Fruit fly (Drosophila melanogaster): ENCODE data around the gene Wnt10.
A peak's percentile ranks its signal among the peaks of the same experiment; 100 is the strongest.

Gene Wnt10

DNA sequence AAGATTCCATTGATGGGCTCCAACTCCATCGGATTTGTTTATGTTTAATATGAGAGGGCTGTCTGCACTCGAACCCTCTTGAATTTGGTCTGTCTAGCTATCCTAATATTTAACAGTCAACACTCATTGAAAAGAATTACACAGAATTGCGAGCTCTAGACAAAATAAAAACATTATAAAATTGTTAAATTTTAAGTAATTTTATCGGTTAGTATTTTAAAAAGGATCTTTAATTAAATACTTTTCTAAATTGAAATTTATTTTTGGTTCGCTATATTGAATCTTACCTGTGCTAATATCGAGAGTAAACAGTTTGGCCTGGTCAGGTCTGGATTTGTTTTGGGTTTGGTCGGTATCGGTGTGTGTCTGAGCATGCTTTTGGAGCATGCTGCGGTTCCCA is 38.4 kb downstream of the Wnt10 start:
- TF ChIP-seq CG8478 (optimal IDR thresholded peaks at IDR 0.05): no peak
- TF ChIP-seq pan (optimal IDR thresholded peaks at IDR 0.05): no peak
- TF ChIP-seq EcR (GFP tag; optimal IDR thresholded peaks at IDR 0.05): no peak
- no peak for TF ChIP-seq usp (GFP tag; optimal IDR thresholded peaks at IDR 0.05)
- no peak for TF ChIP-seq Dll (optimal IDR thresholded peaks at IDR 0.05)
- no peak for TF ChIP-seq psq (optimal IDR thresholded peaks at IDR 0.05)

DNA sequence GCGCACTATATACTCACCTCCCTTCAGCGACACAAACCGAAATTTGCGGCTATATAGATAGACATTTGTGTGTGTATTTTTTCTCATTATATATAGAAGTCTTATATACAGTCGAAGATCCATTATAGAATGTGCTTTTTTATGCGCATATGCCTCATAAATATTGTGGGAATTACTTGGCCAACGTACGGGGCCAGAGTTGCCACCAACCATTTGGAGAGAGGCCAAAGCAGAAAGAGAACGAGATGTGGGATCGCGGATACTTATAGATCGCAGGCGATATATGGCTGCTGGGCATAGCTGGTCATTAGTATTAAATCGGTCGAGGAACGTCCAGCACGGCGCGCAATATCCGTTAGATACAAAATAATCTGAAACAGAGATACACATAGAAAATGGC is 41.7 kb downstream of the Wnt10 start, which contains the start of gene CG5177:
Gene CG5177 (plus strand): TSS at position 305 of the 400 bp plus-strand sequence.
- no peak for TF ChIP-seq EcR (GFP tag; optimal IDR thresholded peaks at IDR 0.05)
- no peak for TF ChIP-seq psq (optimal IDR thresholded peaks at IDR 0.05)
- TF ChIP-seq Dll (optimal IDR thresholded peaks at IDR 0.05): no peak
- no peak for TF ChIP-seq CG8478 (optimal IDR thresholded peaks at IDR 0.05)
- no peak for TF ChIP-seq usp (GFP tag; optimal IDR thresholded peaks at IDR 0.05)
- no peak for TF ChIP-seq pan (optimal IDR thresholded peaks at IDR 0.05)

DNA sequence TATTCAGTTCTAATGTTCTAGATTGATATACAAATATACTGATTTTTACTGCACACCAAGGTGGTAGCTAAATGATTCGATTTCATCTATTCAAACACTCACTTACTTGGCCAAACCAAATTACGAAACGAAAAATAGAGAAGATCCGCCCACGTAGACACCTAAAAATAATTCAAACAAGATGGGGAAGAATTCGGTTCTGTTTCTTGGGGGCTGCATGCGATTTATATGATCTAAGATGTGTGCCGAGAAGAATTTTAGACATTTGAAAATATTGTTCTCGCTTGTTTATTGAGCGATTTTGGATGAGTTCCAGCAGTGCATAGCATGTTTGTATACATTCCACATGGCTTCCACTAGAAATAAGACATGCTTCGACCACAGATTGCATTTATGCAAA is 44.5 kb downstream of the Wnt10 start:
- TF ChIP-seq usp (GFP tag; optimal IDR thresholded peaks at IDR 0.05) (no peak), EcR (GFP tag; optimal IDR thresholded peaks at IDR 0.05) (no peak), pan (optimal IDR thresholded peaks at IDR 0.05) (no peak)

DNA sequence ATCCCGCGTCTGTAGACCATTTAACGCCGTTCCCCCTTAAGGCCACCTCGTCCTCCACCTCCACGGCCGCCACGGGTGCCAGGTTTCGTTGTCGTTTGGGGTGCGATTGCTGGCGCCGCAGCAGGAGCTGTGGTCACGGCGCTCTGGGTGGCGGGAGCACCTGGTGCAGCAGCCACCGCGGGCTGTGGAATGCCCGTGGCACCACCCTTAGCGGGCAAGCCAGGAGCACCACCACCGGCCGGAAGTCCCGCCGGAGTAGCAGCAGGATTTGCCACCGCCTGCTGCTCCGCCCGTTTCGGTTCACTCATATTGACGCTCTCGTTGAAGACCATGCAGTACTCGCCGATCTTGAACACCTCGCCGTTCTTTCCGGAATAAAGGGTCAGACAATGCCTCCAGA is 45.8 kb downstream of the Wnt10 start:
- TF ChIP-seq usp (GFP tag; optimal IDR thresholded peaks at IDR 0.05) (no peak), Dll (optimal IDR thresholded peaks at IDR 0.05) (no peak)

DNA sequence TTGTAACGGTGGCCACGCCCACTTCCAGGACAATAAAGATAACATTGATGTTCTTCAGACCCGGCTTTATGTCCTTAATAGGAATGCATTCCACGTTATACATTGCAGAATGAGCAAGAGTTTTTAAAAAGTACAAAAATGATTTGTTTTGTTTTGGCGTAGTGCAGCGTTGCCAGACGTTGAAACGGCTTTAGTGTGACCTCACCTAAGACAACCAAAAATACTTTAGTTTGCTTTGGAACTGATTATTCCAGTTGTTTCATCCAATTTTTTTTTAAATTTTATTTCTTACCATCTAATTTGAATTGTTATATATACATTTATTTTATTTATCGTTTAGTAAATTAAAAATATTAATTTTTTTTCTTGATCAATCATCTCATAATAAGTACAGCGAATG is 46.4 kb downstream of the Wnt10 start, which contains the start of gene CG5181:
Gene CG5181 (minus strand): TSS at position 208 of the 400 bp plus-strand sequence.
- TF ChIP-seq Dll (optimal IDR thresholded peaks at IDR 0.05) (no peak), pan (optimal IDR thresholded peaks at IDR 0.05) (no peak), EcR (GFP tag; optimal IDR thresholded peaks at IDR 0.05) (no peak), psq (optimal IDR thresholded peaks at IDR 0.05) (no peak), CG8478 (optimal IDR thresholded peaks at IDR 0.05) (no peak), usp (GFP tag; optimal IDR thresholded peaks at IDR 0.05) (no peak)

DNA sequence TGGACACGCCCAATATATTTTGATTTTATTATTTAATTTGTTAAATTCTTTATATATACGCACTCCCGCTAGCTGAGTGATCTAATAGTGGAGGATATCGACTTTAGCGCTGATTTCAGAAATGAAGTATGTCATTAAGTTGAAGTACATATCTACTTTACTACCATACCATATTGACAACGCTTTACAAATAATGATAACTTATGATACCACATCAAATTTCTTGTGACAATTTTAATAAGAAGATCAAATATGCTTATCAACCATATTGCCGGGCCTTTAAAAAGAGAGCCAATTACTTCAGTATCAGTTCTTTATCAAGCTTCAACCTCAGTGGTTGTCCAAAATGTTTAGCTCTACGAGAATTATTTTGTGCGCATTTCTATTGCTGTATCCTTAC is 47.4 kb downstream of the Wnt10 start, which contains the start of gene CG15818:
Gene CG15818 (plus strand): TSS at position 301 of the 400 bp plus-strand sequence.
- TF ChIP-seq pan (optimal IDR thresholded peaks at IDR 0.05): no peak
- no peak for TF ChIP-seq usp (GFP tag; optimal IDR thresholded peaks at IDR 0.05)
- TF ChIP-seq psq (optimal IDR thresholded peaks at IDR 0.05): no peak
- TF ChIP-seq Dll (optimal IDR thresholded peaks at IDR 0.05): no peak
- TF ChIP-seq EcR (GFP tag; optimal IDR thresholded peaks at IDR 0.05): no peak
- TF ChIP-seq CG8478 (optimal IDR thresholded peaks at IDR 0.05): no peak

DNA sequence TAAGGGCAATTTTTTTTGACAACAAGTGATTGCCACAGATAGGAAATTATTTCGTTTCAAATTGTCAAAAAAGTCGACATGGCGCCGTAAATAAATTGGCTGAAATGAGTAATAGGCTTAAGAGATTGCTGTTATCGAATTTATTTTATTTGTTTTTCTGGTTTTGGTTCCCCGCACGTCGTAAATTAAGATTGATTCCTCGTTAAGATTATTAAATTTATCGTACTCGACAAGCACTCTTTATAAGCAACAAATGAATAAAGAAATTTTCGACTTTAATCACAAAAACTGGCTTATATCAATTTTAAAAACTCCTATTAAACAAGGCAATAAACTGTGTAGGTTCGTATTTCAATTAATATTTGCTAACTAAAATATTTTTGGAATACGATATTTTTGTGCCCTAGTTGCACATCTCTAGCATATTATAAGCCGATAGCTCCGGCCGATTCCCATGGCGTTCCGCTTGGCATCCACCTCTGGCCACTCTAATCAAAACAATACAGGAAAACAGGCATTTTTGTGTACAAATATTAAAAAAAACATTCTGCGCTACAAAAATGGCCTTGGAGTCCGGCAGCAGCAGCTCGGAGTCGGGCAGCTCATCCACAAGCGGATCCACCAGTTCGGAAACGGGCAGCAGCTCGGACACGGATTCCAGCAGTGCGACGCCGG is 48.9 kb downstream of the Wnt10 start, which contains the start of gene chm:
Gene chm (plus strand): TSS at position 471 of the 675 bp plus-strand sequence.
- TF ChIP-seq usp (GFP tag; optimal IDR thresholded peaks at IDR 0.05) (no peak), pan (optimal IDR thresholded peaks at IDR 0.05) (no peak), CG8478 (optimal IDR thresholded peaks at IDR 0.05) (no peak), Dll (optimal IDR thresholded peaks at IDR 0.05) (no peak), EcR (GFP tag; optimal IDR thresholded peaks at IDR 0.05) (no peak)

DNA sequence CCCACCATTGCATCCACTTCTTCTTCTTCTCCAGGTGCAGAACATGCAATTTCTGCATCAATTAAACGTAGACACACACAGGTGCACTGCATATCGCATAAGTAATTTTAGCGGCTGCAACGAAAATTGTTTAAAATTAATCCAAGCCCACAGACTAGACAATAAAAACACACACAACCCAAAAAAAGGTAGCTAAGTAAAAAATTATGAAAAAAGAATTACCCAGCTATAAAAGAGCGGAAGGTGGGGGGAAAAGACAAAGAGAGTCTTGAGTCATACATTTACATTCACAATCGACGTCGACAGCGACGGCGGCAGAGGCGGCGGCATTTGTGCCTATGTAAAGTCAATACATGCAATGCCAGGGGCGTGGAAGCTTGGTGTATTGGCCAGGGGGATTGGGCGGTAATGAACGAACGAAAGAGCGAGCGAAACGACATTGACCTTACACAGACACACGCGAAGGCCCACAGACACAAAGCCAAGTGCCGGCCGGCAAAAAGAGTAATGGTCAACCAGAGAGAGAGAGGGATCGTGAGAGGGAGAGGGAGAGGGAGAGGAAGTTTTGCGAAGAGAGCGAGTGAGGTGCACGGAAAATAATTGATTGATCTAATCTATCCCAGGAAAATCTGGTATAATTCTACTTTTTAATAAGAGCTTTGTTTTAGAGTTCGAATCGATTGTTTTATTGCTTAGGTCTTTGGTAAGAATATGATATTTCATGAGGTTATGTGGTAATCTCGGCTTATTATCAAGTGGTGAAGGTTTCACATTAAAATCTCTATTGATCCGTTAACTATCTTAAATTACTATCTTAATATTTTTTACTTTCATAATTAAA is 55.2 kb downstream of the Wnt10 start:
- no peak for TF ChIP-seq CG8478 (optimal IDR thresholded peaks at IDR 0.05)
- TF ChIP-seq usp (GFP tag; optimal IDR thresholded peaks at IDR 0.05): no peak
- peak; percentile 68 to 90 for TF ChIP-seq EcR (GFP tag; optimal IDR thresholded peaks at IDR 0.05)
- no peak for TF ChIP-seq psq (optimal IDR thresholded peaks at IDR 0.05)

DNA sequence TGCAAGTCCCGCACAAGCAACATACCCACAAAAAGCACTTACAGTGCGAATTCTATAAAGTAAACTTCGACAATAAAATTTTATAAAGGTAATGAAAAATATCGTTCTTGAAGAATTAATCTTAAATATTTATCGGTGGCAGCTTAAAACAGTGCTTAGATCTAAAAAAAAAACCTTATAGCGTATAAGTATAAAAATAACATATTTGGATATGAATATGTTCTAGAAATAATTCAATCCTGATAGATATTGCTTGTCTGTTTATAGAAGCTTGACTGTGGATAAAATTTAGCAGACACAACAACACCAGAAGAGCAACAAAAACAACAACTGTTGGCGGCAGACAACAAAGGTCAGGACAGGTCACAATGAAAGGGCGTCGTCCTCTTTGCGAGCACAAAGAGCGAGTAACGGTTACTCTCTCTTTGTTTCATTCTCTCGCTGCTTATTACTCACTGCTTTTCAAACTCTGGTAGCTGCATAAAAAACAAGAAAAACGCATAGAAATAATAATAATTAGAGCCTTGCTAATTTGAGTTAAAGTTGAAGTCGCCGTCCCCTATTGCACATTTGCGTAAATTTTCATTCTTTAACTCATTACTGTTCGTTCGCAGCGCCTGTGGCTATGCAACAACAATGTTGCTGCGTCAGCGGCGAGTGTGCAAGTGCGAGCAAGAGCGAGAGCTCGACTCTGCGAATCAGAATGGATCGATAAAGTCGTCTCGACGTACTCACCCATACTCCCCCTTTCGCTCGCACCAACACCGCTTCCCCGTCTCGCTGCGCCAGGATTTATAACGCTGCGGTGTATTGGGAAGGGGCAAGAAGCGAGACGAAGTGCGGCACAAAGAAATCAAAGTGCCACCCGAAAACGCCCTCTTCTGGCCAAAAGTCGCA is 56.5 kb downstream of the Wnt10 start:
- TF ChIP-seq EcR (GFP tag; optimal IDR thresholded peaks at IDR 0.05): peak; percentile 38 to 85
- TF ChIP-seq psq (optimal IDR thresholded peaks at IDR 0.05): no peak

DNA sequence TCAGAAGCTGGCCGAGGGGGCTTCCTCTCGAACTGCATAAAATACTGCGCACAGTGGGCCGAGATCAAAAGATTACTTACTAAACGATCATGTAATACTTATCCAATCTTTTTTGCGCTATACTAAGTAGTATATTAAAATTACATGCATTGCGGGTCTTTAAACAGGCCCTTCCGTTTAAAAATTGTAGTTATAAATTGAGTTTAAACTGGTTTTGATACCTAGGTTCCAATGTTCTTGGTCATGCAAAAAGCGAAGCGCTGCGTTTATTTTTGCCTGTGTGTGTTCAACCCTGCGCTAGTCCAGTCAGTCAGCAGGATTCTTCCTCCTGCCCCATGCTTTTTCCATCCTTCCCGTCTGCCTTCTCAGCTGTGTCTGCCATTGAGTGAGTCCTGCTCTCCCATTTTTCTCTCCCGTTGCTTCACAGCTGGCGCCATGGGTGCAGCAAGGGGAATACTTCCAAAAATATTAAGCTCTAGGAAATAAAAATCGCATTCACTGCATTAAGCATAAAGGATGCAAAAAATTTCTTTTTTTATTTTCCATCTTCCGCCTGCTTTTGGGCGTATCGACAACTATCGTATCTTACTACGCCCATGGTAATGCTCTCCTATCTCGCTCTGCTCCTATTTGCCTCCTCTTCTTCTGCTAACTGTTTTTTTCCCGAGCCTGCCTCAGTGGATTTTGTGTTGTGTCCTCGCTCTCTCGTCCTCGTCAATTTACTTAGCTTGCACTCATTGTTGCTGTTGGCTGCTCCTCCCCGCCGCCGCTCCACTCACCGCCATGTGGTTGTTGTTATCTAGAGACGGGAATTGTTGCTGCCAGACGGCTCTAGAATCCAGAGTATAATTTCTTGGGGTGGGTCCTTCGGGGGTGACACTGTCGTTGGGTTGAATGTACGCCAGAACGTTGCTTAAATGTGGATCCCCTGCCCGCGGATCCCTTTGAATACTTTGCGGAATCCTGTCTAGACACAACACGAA is 57.4 kb downstream of the Wnt10 start:
- TF ChIP-seq pan (optimal IDR thresholded peaks at IDR 0.05): no peak
- TF ChIP-seq Dll (optimal IDR thresholded peaks at IDR 0.05): no peak
- no peak for TF ChIP-seq CG8478 (optimal IDR thresholded peaks at IDR 0.05)
- peak in 1 of 2 experiments; percentile 8 for TF ChIP-seq EcR (GFP tag; optimal IDR thresholded peaks at IDR 0.05)

Data from whole organism.